Fruit fly (Drosophila melanogaster): ENCODE data around the gene Imp.

Imp gene

dm6 chrX:10775690-10776089 lies 48.4 kb downstream of the Imp start (continued):
- TF ChIP-seq D19A (tag; optimal IDR thresholded peaks at IDR 0.05) (peak; percentile 14), CG7372 (GFP tag; IDR thresholded peaks at IDR 0.05) (0 out of 2 replicates have a peak, but pooled peaks have one; percentile 43), ems (GFP tag; optimal IDR thresholded peaks at IDR 0.05) (peak; percentile 42), cwo (GFP tag; optimal IDR thresholded peaks at IDR 0.05) (peak; percentile 11), ab (GFP tag; optimal IDR thresholded peaks at IDR 0.05) (no peak), CG32767 (GFP tag; IDR thresholded peaks at IDR 0.05) (peak; percentile 43; the same call in 1 of the 2 replicates), CG17361 (GFP tag; IDR thresholded peaks at IDR 0.05) (0 out of 3 replicates have a peak, but pooled peaks have one; percentile 18), CG2889 (GFP tag; IDR thresholded peaks at IDR 0.05) (0 out of 3 replicates have a peak, but pooled peaks have one; percentile 30), CG4730 (GFP tag; IDR thresholded peaks at IDR 0.05) (peak; percentile 32; the same call in 1 of the 2 replicates), CG10979 (tag; optimal IDR thresholded peaks at IDR 0.05) (peak; percentile 19), btn (GFP tag; optimal IDR thresholded peaks at IDR 0.05) (peak; percentile 36), CG17385 (GFP tag; optimal IDR thresholded peaks at IDR 0.05) (peak; percentile 46), CG12769 (tag; optimal IDR thresholded peaks at IDR 0.05) (peak; percentile 18), sqz (GFP tag; optimal IDR thresholded peaks at IDR 0.05) (peak; percentile 4), CG33213 (GFP tag; optimal IDR thresholded peaks at IDR 0.05) (peak; percentile 5), inv (GFP tag; IDR thresholded peaks at IDR 0.05; ENCODE audit: partially characterized antibody) (no peak), ap (GFP tag; IDR thresholded peaks at IDR 0.05) (0 out of 2 replicates have a peak, but pooled peaks have one; percentile 44), toy (GFP tag; IDR thresholded peaks at IDR 0.05) (no peak), CG6791 (GFP tag; IDR thresholded peaks at IDR 0.05; ENCODE audit: partially characterized antibody) (no peak), CG15514 (GFP tag; optimal IDR thresholded peaks at IDR 0.05) (peak; percentile 4), CG10267 (tag; optimal IDR thresholded peaks at IDR 0.05) (no peak), twi (tag; optimal IDR thresholded peaks at IDR 0.05) (no peak), TFAM (GFP tag; optimal IDR thresholded peaks at IDR 0.05) (no peak), gfzf (GFP tag; optimal IDR thresholded peaks at IDR 0.05) (no peak), Jarid2 (GFP tag; optimal IDR thresholded peaks at IDR 0.05) (peak; percentile 3), CG1602 (GFP tag; optimal IDR thresholded peaks at IDR 0.05) (peak; percentile 8), Dp (GFP tag; optimal IDR thresholded peaks at IDR 0.05) (no peak), CG14050 (GFP tag; IDR thresholded peaks at IDR 0.05) (peak; percentile 23; the same call in 2 of the 3 replicates), HLH4C (GFP tag; IDR thresholded peaks at IDR 0.05; ENCODE audit: partially characterized antibody) (no peak), Aef1 (GFP tag; IDR thresholded peaks at IDR 0.05) (peak; percentile 56; the same call in 2 of the 3 replicates), ro (GFP tag; IDR thresholded peaks at IDR 0.05) (0 out of 2 replicates have a peak, but pooled peaks have one; percentile 22), row (GFP tag; IDR thresholded peaks at IDR 0.05) (peak; percentile 62), Drgx (GFP tag; IDR thresholded peaks at IDR 0.05) (peak; percentile 81), CG10366 (GFP tag; IDR thresholded peaks at IDR 0.05) (peak; percentile 63), CG10147 (GFP tag; optimal IDR thresholded peaks at IDR 0.05) (no peak), D (optimal IDR thresholded peaks at IDR 0.05) (no peak), D (GFP tag; optimal IDR thresholded peaks at IDR 0.05) (no peak), kah (GFP tag; optimal IDR thresholded peaks at IDR 0.05) (peak; percentile 36), tna (GFP tag; IDR thresholded peaks at IDR 0.05; ENCODE audit: partially characterized antibody) (no peak), luna (GFP tag; optimal IDR thresholded peaks at IDR 0.05) (no peak), CG12744 (GFP tag; optimal IDR thresholded peaks at IDR 0.05) (no peak), Adf1 (GFP tag; IDR thresholded peaks at IDR 0.05) (no peak), gcm2 (GFP tag; optimal IDR thresholded peaks at IDR 0.05) (peak; percentile 16), stc (GFP tag; IDR thresholded peaks at IDR 0.05) (peak; percentile 64; the same call in 1 of the 2 replicates), CG6689 (GFP tag; IDR thresholded peaks at IDR 0.05) (peak; percentile 46), Atf6 (GFP tag; IDR thresholded peaks at IDR 0.05) (peak; percentile 70; the same call in 1 of the 2 replicates), Meics (GFP tag; optimal IDR thresholded peaks at IDR 0.05) (peak; percentile 41), salm (tag; optimal IDR thresholded peaks at IDR 0.05) (peak; percentile 24), CG3847 (GFP tag; IDR thresholded peaks at IDR 0.05) (0 out of 2 replicates have a peak, but pooled peaks have one; percentile 19), CG1529 (GFP tag; optimal IDR thresholded peaks at IDR 0.05) (peak; percentile 32), CG8924 (tag; optimal IDR thresholded peaks at IDR 0.05) (peak; percentile 19)
